Worm (Caenorhabditis elegans) whole organism, L2 larva: ENCODE data around the gene Y1A5A.1.

Source experiments
- lsy-2 ChIP-seq, 2 experiments: fragments of 150-350 bp in 1 of 2; sonication (generic microtip) in 1 of 2; optimal IDR thresholded peaks; 2 replicates each; lab custom pipeline; 2014 to 2017; ENCODE audit warnings: missing biosample characterization in 2 of 2, missing genetic modification characterization in 2 of 2
- skn-1 ChIP-seq: sonication (generic microtip); optimal IDR thresholded peaks from 2 replicates; lab custom pipeline; 2017; ENCODE audit warnings: missing biosample characterization, missing genetic modification characterization
- snpc-4 ChIP-seq: fragments of 150-350 bp; optimal IDR thresholded peaks from 2 replicates; lab custom pipeline; 2014; ENCODE audit warnings: missing biosample characterization, missing genetic modification characterization
- unc-62 ChIP-seq: fragments of 150-350 bp; optimal IDR thresholded peaks from 2 replicates; lab custom pipeline; 2014; ENCODE audit warnings: missing biosample characterization, missing genetic modification reagents, missing genetic modification characterization
- zag-1 ChIP-seq: fragments of 150-350 bp; optimal IDR thresholded peaks from 2 replicates; lab custom pipeline; 2014; ENCODE audit warnings: missing biosample characterization, missing genetic modification characterization

- TF ChIP-seq lsy-2 (tag; optimal IDR thresholded peaks at IDR 0.05; lab: Kevin White, UChicago) (no peak), snpc-4 (tag; lab: Kevin White, UChicago) (no peak), skn-1 (tag; lab: Kevin White, UChicago) (no peak), zag-1 (tag; lab: Kevin White, UChicago) (no peak), unc-62 (GFP tag; lab: Kevin White, UChicago) (no peak)
Observed at ce11 chrIII:3976992-3977391, 9.5 kb downstream of the Y1A5A.1 start.
